Worm (Caenorhabditis elegans) whole organism, L1 larva: ENCODE measurements around the gene F25D1.3.

Experiments used
- F16B12.6 ChIP-seq: fragments of 150-350 bp; optimal IDR thresholded peaks from 2 replicates; lab custom pipeline; 2014; ENCODE audit warnings: missing biosample characterization, missing genetic modification characterization
- alr-1 ChIP-seq: fragments of 200-800 bp; sonication (Bioruptor generic); optimal IDR thresholded peaks from 2 replicates; lab custom pipeline; 2018; ENCODE audit warnings: borderline replicate concordance, mild to moderate bottlenecking, missing genetic modification characterization, missing compliant biosample characterization
- aly-2 ChIP-seq: fragments of 150-350 bp; optimal IDR thresholded peaks from 2 replicates; lab custom pipeline; 2014; ENCODE audit warnings: missing biosample characterization, missing genetic modification characterization
- blmp-1 ChIP-seq: fragments of 150-350 bp; optimal IDR thresholded peaks from 2 replicates; lab custom pipeline; 2014; ENCODE audit warnings: missing biosample characterization, missing genetic modification characterization
- ceh-8 ChIP-seq: fragments of 200-800 bp; sonication (Bioruptor generic); optimal IDR thresholded peaks from 2 replicates; lab custom pipeline; 2018; ENCODE audit warnings: mild to moderate bottlenecking, missing genetic modification characterization, moderate library complexity, missing compliant biosample characterization
- ceh-82 ChIP-seq, 3 experiments: fragments of 150-350 bp in 1 of 3; sonication (generic microtip) in 2 of 3; optimal IDR thresholded peaks; 2 replicates each; lab custom pipeline; 2014 to 2017; ENCODE audit warnings: missing biosample characterization in 3 of 3, missing genetic modification characterization in 3 of 3
- efl-1 ChIP-seq, 4 experiments: fragments of 150-350 bp; optimal IDR thresholded peaks in 3 of 4; peaks in 1 of 4; 1 replicate in 1 of 4; 2 replicates in 3 of 4; lab custom pipeline; 2014; ENCODE audit warnings: missing biosample characterization in 2 of 4, missing genetic modification characterization in 2 of 4, missing genetic modification reagents in 2 of 4
- elt-2 ChIP-seq: sonication (generic microtip); optimal IDR thresholded peaks from 2 replicates; lab custom pipeline; 2016; ENCODE audit warnings: missing genetic modification characterization, mild to moderate bottlenecking, inconsistent platforms, missing compliant biosample characterization, missing genetic modification reagents
- elt-3 ChIP-seq, 6 experiments: fragments of 150-350 bp in 1 of 6; sonication (generic microtip); optimal IDR thresholded peaks; 2 replicates each; lab custom pipeline; 2017 to 2018; ENCODE audit warnings: missing biosample characterization in 6 of 6, missing genetic modification characterization in 6 of 6, inconsistent platforms in 1 of 6
- fkh-10 ChIP-seq: sonication (generic microtip); optimal IDR thresholded peaks from 2 replicates; lab custom pipeline; 2017; ENCODE audit warnings: missing biosample characterization, missing genetic modification reagents, missing genetic modification characterization
- hpl-2 ChIP-seq: fragments of 150-350 bp; optimal IDR thresholded peaks from 2 replicates; lab custom pipeline; 2014; ENCODE audit warnings: missing biosample characterization, missing genetic modification reagents, missing genetic modification characterization
- irx-1 ChIP-seq: sonication (generic microtip); optimal IDR thresholded peaks from 2 replicates; lab custom pipeline; 2016; ENCODE audit warnings: missing genetic modification characterization, missing compliant biosample characterization
- isw-1 ChIP-seq: fragments of 200-800 bp; sonication (Bioruptor generic); IDR thresholded peaks from 2 replicates; pipeline ENCODE4 v1.3.6; 2022; ENCODE audit warnings: missing genetic modification characterization, missing compliant biosample characterization
- jun-1 ChIP-seq: fragments of 150-350 bp; optimal IDR thresholded peaks from 2 replicates; lab custom pipeline; 2014; ENCODE audit warnings: missing biosample characterization, missing genetic modification reagents, missing genetic modification characterization
- lin-14 ChIP-seq: fragments of 200-800 bp; sonication (Bioruptor generic); optimal IDR thresholded peaks from 2 replicates; lab custom pipeline; 2018; ENCODE audit warnings: mild to moderate bottlenecking, missing genetic modification characterization, moderate library complexity, missing compliant biosample characterization
- lin-39 ChIP-seq: fragments of 150-350 bp; optimal IDR thresholded peaks from 2 replicates; lab custom pipeline; 2014; ENCODE audit warnings: missing biosample characterization, missing genetic modification reagents, missing genetic modification characterization
- mef-2 ChIP-seq: fragments of 150-350 bp; optimal IDR thresholded peaks from 2 replicates; lab custom pipeline; 2014; ENCODE audit warnings: missing biosample characterization, missing genetic modification characterization
- nhr-11 ChIP-seq: fragments of 150-350 bp; optimal IDR thresholded peaks from 2 replicates; lab custom pipeline; 2014; ENCODE audit warnings: missing biosample characterization, missing genetic modification characterization
- nhr-47 ChIP-seq: sonication (generic microtip); optimal IDR thresholded peaks from 2 replicates; lab custom pipeline; 2016; ENCODE audit warnings: mild to moderate bottlenecking, missing genetic modification characterization, moderate library complexity, missing compliant biosample characterization
- nhr-71 ChIP-seq: sonication (generic microtip); optimal IDR thresholded peaks from 2 replicates; lab custom pipeline; 2016; ENCODE audit warnings: mild to moderate bottlenecking, missing genetic modification characterization, moderate library complexity, missing compliant biosample characterization
- nhr-76 ChIP-seq: sonication (generic microtip); optimal IDR thresholded peaks from 2 replicates; lab custom pipeline; 2017; ENCODE audit warnings: missing biosample characterization, missing genetic modification characterization
- nhr-84 ChIP-seq: sonication (generic microtip); optimal IDR thresholded peaks from 2 replicates; lab custom pipeline; 2017; ENCODE audit warnings: missing biosample characterization, missing genetic modification characterization
- nhr-85 ChIP-seq: sonication (generic microtip); peaks from one replicate; lab custom pipeline; 2016; ENCODE audit warnings: missing genetic modification characterization, inconsistent platforms, missing compliant biosample characterization
- nhr-90 ChIP-seq: sonication (generic microtip); optimal IDR thresholded peaks from 2 replicates; lab custom pipeline; 2016; ENCODE audit warnings: mild to moderate bottlenecking, missing genetic modification characterization, missing compliant biosample characterization; ENCODE audit not compliant: poor library complexity
- pax-3 ChIP-seq: fragments of 200-800 bp; sonication (Bioruptor generic); optimal IDR thresholded peaks from 2 replicates; lab custom pipeline; 2018; ENCODE audit warnings: mild to moderate bottlenecking, missing genetic modification characterization, moderate library complexity, missing compliant biosample characterization
- pqm-1 ChIP-seq: sonication (generic microtip); optimal IDR thresholded peaks from 3 replicates; lab custom pipeline; 2017; ENCODE audit warnings: missing biosample characterization, missing genetic modification characterization
- sptf-1 ChIP-seq: fragments of 150-350 bp; optimal IDR thresholded peaks from 2 replicates; lab custom pipeline; 2014; ENCODE audit warnings: missing biosample characterization, missing genetic modification characterization
- sup-37 ChIP-seq: fragments of 200-800 bp; sonication (Bioruptor generic); optimal IDR thresholded peaks from 2 replicates; lab custom pipeline; 2018; ENCODE audit warnings: mild to moderate bottlenecking, missing genetic modification characterization, missing compliant biosample characterization
- tbx-2 ChIP-seq: sonication (generic microtip); optimal IDR thresholded peaks from 2 replicates; lab custom pipeline; 2016; ENCODE audit warnings: missing genetic modification characterization, missing compliant biosample characterization
- unc-30 ChIP-seq: sonication (generic microtip); optimal IDR thresholded peaks from 2 replicates; lab custom pipeline; 2017; ENCODE audit warnings: missing biosample characterization, missing genetic modification characterization
- unc-62 ChIP-seq: fragments of 150-350 bp; optimal IDR thresholded peaks from 2 replicates; lab custom pipeline; 2014; ENCODE audit warnings: missing biosample characterization, missing genetic modification reagents, missing genetic modification characterization
- zag-1 ChIP-seq: fragments of 150-350 bp; optimal IDR thresholded peaks from 2 replicates; lab custom pipeline; 2014; ENCODE audit warnings: missing biosample characterization, missing genetic modification characterization
- ztf-4 ChIP-seq: fragments of 150-350 bp; optimal IDR thresholded peaks from 2 replicates; lab custom pipeline; 2014; ENCODE audit warnings: missing biosample characterization, missing genetic modification characterization

Gene F25D1.3

ce11 chrV:10560621-10561020 lies 32.1 kb downstream of the F25D1.3 start, which contains the start of gene col-152:
Gene col-152, plus strand, starts transcription at chrV:10560921.
- TF ChIP-seq isw-1 (GFP tag; lab: Robert Waterston, UW): no peak

- TF ChIP-seq sptf-1 (no peak), lin-39 (tag; lab: Kevin White, UChicago) (no peak), ceh-8 (GFP tag; lab: Kevin White, UChicago) (no peak), pqm-1 (tag; lab: Kevin White, UChicago) (no peak)
- TF ChIP-seq, all 84 proteins: peak for 0
Measured at ce11 chrV:10561632-10562031, 33.1 kb downstream of the F25D1.3 start.

ce11 chrV:10562817-10563216 lies 34.3 kb downstream of the F25D1.3 start:
- TF ChIP-seq nhr-11 (tag; lab: Kevin White, UChicago) (no peak), nhr-76 (tag; lab: Kevin White, UChicago) (no peak), hpl-2 (no peak), nhr-47 (no peak), elt-2 (tag; lab: Kevin White, UChicago) (peak; percentile 52), aly-2 (tag; lab: Kevin White, UChicago) (no peak), blmp-1 (no peak), zag-1 (no peak)
- TF ChIP-seq, all 84 proteins: peak for 1

- TF ChIP-seq elt-3 (tag; optimal IDR thresholded peaks at IDR 0.05; lab: Kevin White, UChicago): peak in 1 of 6 experiments; percentile 35
- peak; percentile 48 for TF ChIP-seq nhr-85 (tag; lab: Kevin White, UChicago)
- TF ChIP-seq lin-14 (GFP tag; lab: Kevin White, UChicago): no peak
- no peak for TF ChIP-seq efl-1 (optimal IDR thresholded peaks at IDR 0.05; lab: Kevin White, UChicago)
- peak in 1 of 2 experiments; percentile 81 for TF ChIP-seq efl-1 (GFP tag; optimal IDR thresholded peaks at IDR 0.05 in 1 of 2; lab: Kevin White, UChicago)
- peak; percentile 84 for TF ChIP-seq blmp-1
- no peak for TF ChIP-seq tbx-2 (tag; lab: Kevin White, UChicago)
Measured at ce11 chrV:10564140-10564539, 35.6 kb downstream of the F25D1.3 start.

- TF ChIP-seq unc-62 (GFP tag; lab: Kevin White, UChicago) (no peak), sup-37 (GFP tag; lab: Kevin White, UChicago) (no peak), mef-2 (no peak), elt-2 (tag; lab: Kevin White, UChicago) (peak; percentile 80), alr-1 (tag; lab: Kevin White, UChicago) (no peak), ceh-82 (tag; optimal IDR thresholded peaks at IDR 0.05; lab: Kevin White, UChicago) (no peak)
Measured at ce11 chrV:10564830-10565365, 36.4 kb downstream of the F25D1.3 start, which contains the start of gene cat-4. Gene cat-4, plus strand, starts transcription at chrV:10564880.

ce11 chrV:10568496-10568895 lies 40.0 kb downstream of the F25D1.3 start:
- no peak for TF ChIP-seq sup-37 (GFP tag; lab: Kevin White, UChicago)
- TF ChIP-seq nhr-84 (tag; lab: Kevin White, UChicago): no peak
- no peak for TF ChIP-seq nhr-71 (tag; lab: Kevin White, UChicago)
- TF ChIP-seq unc-30 (tag; lab: Kevin White, UChicago): no peak
- TF ChIP-seq elt-2 (tag; lab: Kevin White, UChicago): no peak
- TF ChIP-seq F16B12.6 (tag; lab: Kevin White, UChicago): no peak
- no peak for TF ChIP-seq ceh-8 (GFP tag; lab: Kevin White, UChicago)
- no peak for TF ChIP-seq pax-3 (tag; lab: Kevin White, UChicago)
- TF ChIP-seq ztf-4 (tag; lab: Kevin White, UChicago): no peak
- TF ChIP-seq fkh-10 (GFP tag; lab: Kevin White, UChicago): no peak
- no peak for TF ChIP-seq irx-1 (tag; lab: Kevin White, UChicago)
- no peak for TF ChIP-seq nhr-90 (tag; lab: Kevin White, UChicago)
- TF ChIP-seq elt-3 (tag; optimal IDR thresholded peaks at IDR 0.05; lab: Kevin White, UChicago): no peak
- TF ChIP-seq jun-1: no peak
